Fruit fly (Drosophila melanogaster): ENCODE results near the gene ttm2.

Gene ttm2

DNA sequence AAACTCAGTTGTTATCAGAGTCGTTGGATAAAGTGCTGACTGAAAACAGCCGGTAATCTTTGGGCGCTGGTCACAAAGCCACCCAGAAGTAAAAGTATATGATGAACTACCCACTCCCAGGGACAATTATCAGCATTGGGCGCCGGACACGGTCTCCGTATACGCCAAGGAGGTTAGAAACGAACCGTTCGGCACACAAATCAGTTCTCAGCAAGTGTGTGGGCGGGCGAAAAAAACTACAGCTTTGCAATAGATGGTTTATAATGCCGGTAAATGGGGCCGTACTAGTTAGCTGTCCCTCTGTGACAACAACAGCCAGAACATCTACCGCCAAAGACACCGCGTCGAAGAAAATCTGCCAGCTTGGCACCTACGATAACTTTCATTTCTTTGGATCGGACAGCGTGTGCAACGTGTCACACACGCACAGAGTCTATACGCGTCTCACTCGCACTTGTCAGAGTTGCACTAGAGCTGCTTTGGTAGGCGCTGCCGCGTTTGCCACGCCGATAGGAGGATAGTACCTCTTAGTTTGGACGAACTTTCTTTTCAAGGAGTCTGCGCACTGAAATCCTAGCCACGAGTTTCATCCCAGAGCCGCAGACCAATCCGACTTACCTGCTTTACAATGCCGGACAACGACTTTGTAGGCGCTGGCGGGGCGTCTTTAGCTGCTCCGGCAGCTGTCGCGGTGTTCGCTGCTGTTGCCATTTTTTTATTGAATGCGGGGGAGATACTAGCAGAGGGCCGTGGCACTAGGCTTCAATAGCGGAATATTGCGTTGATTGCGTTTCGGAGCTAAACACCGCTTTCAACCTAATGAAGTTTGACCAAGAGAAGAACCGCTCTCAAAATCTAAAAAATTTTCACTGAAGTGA lies 11.2 kb upstream of the ttm2 start (continued):
- TF ChIP-seq CG10209 (GFP tag; optimal IDR thresholded peaks at IDR 0.05) = no peak
- no peak for TF ChIP-seq Drgx (GFP tag; IDR thresholded peaks at IDR 0.05)
- no peak for TF ChIP-seq CG3995 (GFP tag; optimal IDR thresholded peaks at IDR 0.05)
- no peak for TF ChIP-seq CG11456 (GFP tag; IDR thresholded peaks at IDR 0.05)
- no peak for TF ChIP-seq bcd (GFP tag; optimal IDR thresholded peaks at IDR 0.05)
- TF ChIP-seq phol (tag; optimal IDR thresholded peaks at IDR 0.05) = no peak
- TF ChIP-seq CG9437 (GFP tag; optimal IDR thresholded peaks at IDR 0.05) = no peak
- TF ChIP-seq CG8478 (optimal IDR thresholded peaks at IDR 0.05) = peak; percentile 76
- no peak for TF ChIP-seq cad (GFP tag; optimal IDR thresholded peaks at IDR 0.05)
- TF ChIP-seq CG4282 (GFP tag; optimal IDR thresholded peaks at IDR 0.05) = no peak
- no peak for TF ChIP-seq kah (GFP tag; optimal IDR thresholded peaks at IDR 0.05)
- no peak for TF ChIP-seq tio (GFP tag; optimal IDR thresholded peaks at IDR 0.05)
- no peak for TF ChIP-seq Atf3 (GFP tag; optimal IDR thresholded peaks at IDR 0.05)
- TF ChIP-seq lilli (GFP tag; optimal IDR thresholded peaks at IDR 0.05) = no peak
- TF ChIP-seq mirr (GFP tag; optimal IDR thresholded peaks at IDR 0.05) = no peak
- TF ChIP-seq unpg (GFP tag; optimal IDR thresholded peaks at IDR 0.05) = no peak
- TF ChIP-seq CG10366 (GFP tag; IDR thresholded peaks at IDR 0.05) = no peak

DNA sequence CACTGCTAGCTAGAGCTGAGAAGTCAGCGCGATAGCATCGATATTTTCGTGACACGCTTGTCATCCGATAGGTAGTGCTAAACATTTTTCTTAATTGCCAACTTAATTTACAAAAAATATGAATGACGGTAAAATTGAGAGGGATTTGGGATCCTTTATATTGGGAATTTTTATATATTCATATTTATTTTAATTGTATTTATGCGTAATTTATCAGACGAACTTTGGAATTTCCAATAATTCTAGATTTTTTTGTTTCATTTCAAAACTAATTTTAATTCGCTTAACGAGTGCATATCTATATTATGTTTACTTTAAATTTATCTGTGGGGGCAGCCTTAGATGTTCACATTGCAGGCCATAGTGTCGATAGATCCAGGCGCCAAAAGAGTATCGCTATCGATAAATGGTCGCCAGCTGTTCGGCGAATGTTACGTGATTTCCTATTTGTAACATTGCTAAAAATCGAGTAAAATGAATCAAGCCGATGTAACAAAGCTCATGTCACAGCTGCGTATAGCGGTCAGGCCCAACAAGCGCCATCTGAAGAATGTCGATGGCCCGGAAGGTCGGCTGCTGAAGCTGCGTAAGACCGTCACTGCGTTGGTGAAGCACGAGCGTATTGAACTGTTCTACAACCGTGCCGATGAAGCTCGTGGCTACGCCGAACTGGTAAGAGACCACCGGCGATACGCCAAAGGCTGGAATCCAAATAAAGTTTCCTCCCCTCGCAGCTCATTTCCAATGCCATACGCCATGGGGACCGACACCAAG lies 10.4 kb upstream of the ttm2 start, which contains the start of the genes Tudor-SN and mRpL17:
Gene Tudor-SN, minus strand, starts transcription at position 3 of the 774 bp plus-strand sequence.
Gene mRpL17, plus strand, starts transcription at position 402 of the 774 bp plus-strand sequence.
- TF ChIP-seq wdn (GFP tag; IDR thresholded peaks at IDR 0.05) (no peak), H2.0 (GFP tag; IDR thresholded peaks at IDR 0.05) (no peak; the same call in 1 of the 2 replicates), Myb (GFP tag; optimal IDR thresholded peaks at IDR 0.05) (no peak), mam (GFP tag; optimal IDR thresholded peaks at IDR 0.05) (peak; percentile 47), Side (GFP tag; optimal IDR thresholded peaks at IDR 0.05) (no peak), insv (GFP tag; optimal IDR thresholded peaks at IDR 0.05) (no peak), eve (GFP tag; optimal IDR thresholded peaks at IDR 0.05) (no peak), kah (GFP tag; optimal IDR thresholded peaks at IDR 0.05) (no peak), Hr39 (optimal IDR thresholded peaks at IDR 0.05) (no peak), CG14710 (tag; optimal IDR thresholded peaks at IDR 0.05) (peak; percentile 93), CG10959 (GFP tag; IDR thresholded peaks at IDR 0.05) (no peak), Dek (tag; optimal IDR thresholded peaks at IDR 0.05) (peak; percentile 60), sens (GFP tag) (peak; percentile 79), CG32772 (GFP tag; IDR thresholded peaks at IDR 0.05) (no peak), CG15514 (GFP tag; optimal IDR thresholded peaks at IDR 0.05) (peak; percentile 72), gfzf (GFP tag; optimal IDR thresholded peaks at IDR 0.05) (no peak), CG5953 (GFP tag; IDR thresholded peaks at IDR 0.05) (no peak), CG12391 (tag; optimal IDR thresholded peaks at IDR 0.05) (peak; percentile 79), CG31388 (GFP tag; optimal IDR thresholded peaks at IDR 0.05) (no peak), grn (GFP tag; optimal IDR thresholded peaks at IDR 0.05) (no peak), Atf-2 (GFP tag; optimal IDR thresholded peaks at IDR 0.05) (no peak), Spps (tag; optimal IDR thresholded peaks at IDR 0.05) (no peak), caup (GFP tag; optimal IDR thresholded peaks at IDR 0.05; ENCODE audit: severe bottlenecking) (peak; percentile 12), CG10979 (tag; optimal IDR thresholded peaks at IDR 0.05) (peak; percentile 23), CG32532 (GFP tag; IDR thresholded peaks at IDR 0.05) (peak; percentile 40; the same call in 1 of the 2 replicates), p53 (GFP tag; optimal IDR thresholded peaks at IDR 0.05) (no peak), MESR4 (GFP tag; optimal IDR thresholded peaks at IDR 0.05) (peak; percentile 77), onecut (GFP tag; IDR thresholded peaks at IDR 0.05) (no peak), NC2β (GFP tag; optimal IDR thresholded peaks at IDR 0.05) (peak; percentile 6), CG6272 (GFP tag; IDR thresholded peaks at IDR 0.05) (peak; percentile 67; the same call in 1 of the 2 replicates), CG17802 (tag; optimal IDR thresholded peaks at IDR 0.05) (no peak), dmrt11E (tag; optimal IDR thresholded peaks at IDR 0.05) (peak; percentile 36), CG16863 (GFP tag; optimal IDR thresholded peaks at IDR 0.05) (peak; percentile 5)
